Fruit fly (Drosophila melanogaster): ENCODE data around the gene Cdc6.

DNA sequence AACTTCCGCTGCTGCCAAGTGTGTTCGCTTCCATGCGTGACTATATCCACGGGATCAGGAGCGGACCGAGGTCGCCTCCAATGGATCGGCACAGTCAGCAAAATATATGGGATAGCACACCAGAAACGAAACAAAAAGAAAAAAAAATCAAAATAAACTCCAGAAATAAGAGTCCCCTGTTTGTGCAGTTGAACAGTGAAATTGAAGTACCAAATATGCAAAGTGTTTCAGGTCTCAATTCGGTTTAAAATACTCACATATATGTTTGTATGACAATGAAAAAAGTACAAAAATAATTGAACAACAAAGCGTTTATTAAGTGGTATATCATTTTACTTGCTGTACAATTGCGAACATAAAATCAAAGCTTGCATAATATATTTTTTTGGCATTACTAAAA lies 25.7 kb upstream of the Cdc6 start:
- TF ChIP-seq gl (tag; optimal IDR thresholded peaks at IDR 0.05): no peak
- peak; percentile 10; the same call in 1 of the 3 replicates for TF ChIP-seq CG4496 (GFP tag; IDR thresholded peaks at IDR 0.05)
- no peak for TF ChIP-seq CG13204 (GFP tag; optimal IDR thresholded peaks at IDR 0.05)
- no peak for TF ChIP-seq rn (GFP tag; IDR thresholded peaks at IDR 0.05)
- TF ChIP-seq Pif1B (GFP tag; optimal IDR thresholded peaks at IDR 0.05): no peak
- no peak for TF ChIP-seq EcR (GFP tag; optimal IDR thresholded peaks at IDR 0.05)
- TF ChIP-seq fd96Ca (GFP tag; IDR thresholded peaks at IDR 0.05): no peak
- TF ChIP-seq CG10348 (GFP tag; IDR thresholded peaks at IDR 0.05): no peak
- TF ChIP-seq CG17806 (tag; optimal IDR thresholded peaks at IDR 0.05): no peak
- no peak for TF ChIP-seq CG15710 (tag; optimal IDR thresholded peaks at IDR 0.05)
- no peak for TF ChIP-seq CG12605 (GFP tag; IDR thresholded peaks at IDR 0.05)

Measured in whole organism, pupa.